Worm (Caenorhabditis elegans): ENCODE measurements around the gene ZK721.4.

DNA sequence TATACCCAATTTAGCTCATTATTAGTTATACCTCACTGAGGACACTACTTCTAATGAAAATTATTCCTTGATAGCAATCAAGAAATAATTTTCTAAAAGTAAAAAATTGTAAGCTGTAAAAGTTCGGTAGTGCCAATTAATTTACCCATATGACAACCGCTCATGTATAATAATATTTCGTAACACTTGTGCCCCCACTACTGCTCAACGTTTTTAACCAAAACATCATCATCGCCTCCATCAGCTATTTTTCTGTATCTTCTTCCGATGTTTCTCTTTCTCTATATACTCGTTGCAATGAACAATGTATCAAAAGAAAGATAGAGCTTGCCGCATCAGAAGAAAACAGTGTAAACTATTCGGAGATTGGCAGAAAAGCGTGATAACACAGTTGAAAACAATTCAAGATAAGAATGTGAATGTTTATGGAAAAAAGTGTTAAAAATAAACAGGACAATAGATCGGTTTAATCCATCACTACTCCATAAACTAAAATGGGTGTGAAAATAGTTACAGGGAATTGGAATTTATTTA is 9.1 kb downstream of the ZK721.4 start:
- TF ChIP-seq F13H6.1 (tag; optimal IDR thresholded peaks at IDR 0.05) = no peak
- no peak for TF ChIP-seq hlh-8 (tag; optimal IDR thresholded peaks at IDR 0.05)
- TF ChIP-seq pqm-1 (tag; optimal IDR thresholded peaks at IDR 0.05) = no peak
- no peak for TF ChIP-seq unc-42 (tag; optimal IDR thresholded peaks at IDR 0.05)
- TF ChIP-seq ama-1 (optimal IDR thresholded peaks at IDR 0.05) = no peak
- no peak for TF ChIP-seq tbx-2 (tag; optimal IDR thresholded peaks at IDR 0.05)
- no peak for TF ChIP-seq madf-2 (tag; optimal IDR thresholded peaks at IDR 0.05)
